Fruit fly (Drosophila melanogaster) whole organism, embryonic: ENCODE data around the gene Tsf1.

Experiments
- Antp ChIP-seq: fragments of 200-800 bp; sonication (Bioruptor generic); optimal IDR thresholded peaks from 3 replicates; lab custom pipeline; 2016; ENCODE audit warnings: missing biosample characterization, missing genetic modification characterization
- Atf6 ChIP-seq: fragments of 200-800 bp; sonication (Bioruptor generic); IDR thresholded peaks from 2 replicates; pipeline ENCODE4 v1.3.6; 2022; ENCODE audit warnings: missing biosample characterization, missing genetic modification characterization
- Bgb ChIP-seq: fragments of 200-800 bp; sonication (Bioruptor generic); IDR thresholded peaks from 2 replicates; pipeline ENCODE4 v1.3.6; 2022; ENCODE audit warnings: missing biosample characterization, missing genetic modification characterization; ENCODE audit not compliant: partially characterized antibody
- CG10979 ChIP-seq: fragments of 200-800 bp; sonication (Bioruptor generic); optimal IDR thresholded peaks from 2 replicates; lab custom pipeline; 2018; ENCODE audit warnings: missing biosample characterization, mild to moderate bottlenecking, missing genetic modification characterization, moderate library complexity
- CG12391 ChIP-seq: fragments of 200-800 bp; sonication (Bioruptor generic); optimal IDR thresholded peaks from 3 replicates; lab custom pipeline; 2018; ENCODE audit warnings: missing biosample characterization, mild to moderate bottlenecking, missing genetic modification characterization, moderate library complexity
- CG12659 ChIP-seq: fragments of 200-800 bp; sonication (Bioruptor generic); optimal IDR thresholded peaks from 3 replicates; lab custom pipeline; 2017; ENCODE audit warnings: mild to moderate bottlenecking, missing biosample characterization, missing genetic modification reagents, missing genetic modification characterization
- CG12769 ChIP-seq: fragments of 200-800 bp; sonication (Bioruptor generic); optimal IDR thresholded peaks from 2 replicates; lab custom pipeline; 2019; ENCODE audit warnings: missing biosample characterization, mild to moderate bottlenecking, missing genetic modification characterization, moderate library complexity
- CG17802 ChIP-seq: fragments of 200-800 bp; sonication (Bioruptor generic); optimal IDR thresholded peaks from 2 replicates; lab custom pipeline; 2018; ENCODE audit warnings: missing biosample characterization, mild to moderate bottlenecking, missing genetic modification characterization, moderate library complexity
- CG17912 ChIP-seq: fragments of 200-800 bp; sonication (Bioruptor generic); optimal IDR thresholded peaks from 2 replicates; lab custom pipeline; 2018; ENCODE audit warnings: missing biosample characterization, mild to moderate bottlenecking, missing genetic modification characterization
- CG18764 ChIP-seq: fragments of 200-800 bp; sonication (Bioruptor generic); optimal IDR thresholded peaks from 3 replicates; lab custom pipeline; 2016; ENCODE audit warnings: missing biosample characterization, missing genetic modification characterization
- CG3407 ChIP-seq: fragments of 200-800 bp; sonication (Bioruptor generic); optimal IDR thresholded peaks from 2 replicates; lab custom pipeline; 2018; ENCODE audit warnings: missing biosample characterization, mild to moderate bottlenecking, missing genetic modification characterization
- CG43689 ChIP-seq: fragments of 200-800 bp; sonication (Bioruptor generic); IDR thresholded peaks from 2 replicates; pipeline ENCODE4 v1.3.6; 2022; ENCODE audit warnings: missing biosample characterization, missing genetic modification characterization
- CG4820 ChIP-seq: fragments of 200-800 bp; sonication (Bioruptor generic); optimal IDR thresholded peaks from 3 replicates; lab custom pipeline; 2016; ENCODE audit warnings: missing biosample characterization, missing genetic modification characterization
- CG6175 ChIP-seq: fragments of 200-800 bp; sonication (Bioruptor generic); IDR thresholded peaks from 3 replicates; pipeline ENCODE4 v1.3.6; 2022; ENCODE audit warnings: missing biosample characterization, missing genetic modification characterization
- CG6689 ChIP-seq: fragments of 200-800 bp; sonication (Bioruptor generic); IDR thresholded peaks from 2 replicates; pipeline ENCODE4 v1.3.6; 2022; ENCODE audit warnings: missing biosample characterization, missing genetic modification characterization
- CG7271 ChIP-seq: fragments of 200-800 bp; sonication (Bioruptor generic); optimal IDR thresholded peaks from 2 replicates; lab custom pipeline; 2018; ENCODE audit warnings: missing biosample characterization, mild to moderate bottlenecking, missing genetic modification characterization, moderate library complexity
- CG7372 ChIP-seq: fragments of 200-800 bp; sonication (Bioruptor generic); IDR thresholded peaks from 2 replicates; pipeline ENCODE4 v1.3.6; 2022; ENCODE audit warnings: missing biosample characterization, missing genetic modification characterization
- CG7839 ChIP-seq: fragments of 200-800 bp; sonication (Bioruptor generic); optimal IDR thresholded peaks from 3 replicates; lab custom pipeline; 2018; ENCODE audit warnings: missing biosample characterization, mild to moderate bottlenecking, missing genetic modification characterization, moderate library complexity
- CkIIα-i1 ChIP-seq: fragments of 200-800 bp; sonication (Bioruptor generic); IDR thresholded peaks from 2 replicates; pipeline ENCODE4 v1.3.6; 2022; ENCODE audit warnings: missing biosample characterization, missing genetic modification characterization
- Dref ChIP-seq: fragments of 200-800 bp; sonication (Bioruptor generic); IDR thresholded peaks from 2 replicates; pipeline ENCODE4 v1.3.6; 2022; ENCODE audit warnings: missing biosample characterization, missing genetic modification characterization
- Eip74EF ChIP-seq, 2 experiments: fragments of 200-800 bp in 1 of 2; fragments of >200 bp in 1 of 2; sonication (Bioruptor generic) in 1 of 2; optimal IDR thresholded peaks; 2 replicates each; lab custom pipeline; 2017 to 2019; ENCODE audit warnings: missing biosample characterization in 2 of 2, missing genetic modification characterization in 2 of 2, mild to moderate bottlenecking in 1 of 2, moderate library complexity in 1 of 2
- Ets65A ChIP-seq: fragments of 200-800 bp; sonication (Bioruptor generic); peaks from one replicate; lab custom pipeline; 2016; ENCODE audit warnings: missing biosample characterization, missing genetic modification characterization
- Mad ChIP-seq: fragments of 200-800 bp; sonication (Bioruptor generic); optimal IDR thresholded peaks from 2 replicates; lab custom pipeline; 2016; ENCODE audit warnings: missing biosample characterization, missing genetic modification characterization
- Max ChIP-seq: fragments of 200-800 bp; sonication (Bioruptor generic); optimal IDR thresholded peaks from 2 replicates; lab custom pipeline; 2016; ENCODE audit warnings: missing biosample characterization, mild to moderate bottlenecking, missing genetic modification characterization
- Scr ChIP-seq: fragments of 200-800 bp; sonication (Bioruptor generic); IDR thresholded peaks from 2 replicates; pipeline ENCODE4 v1.3.6; 2022; ENCODE audit warnings: missing biosample characterization, missing genetic modification characterization; ENCODE audit not compliant: partially characterized antibody
- TFAM ChIP-seq: fragments of 200-800 bp; sonication (Bioruptor generic); optimal IDR thresholded peaks from 2 replicates; lab custom pipeline; 2017; ENCODE audit warnings: missing biosample characterization, missing genetic modification characterization, inconsistent platforms
- Taf1 ChIP-seq: fragments of 200-800 bp; sonication (Bioruptor generic); IDR thresholded peaks from 2 replicates; pipeline ENCODE4 v1.3.6; 2022; ENCODE audit warnings: missing biosample characterization, missing genetic modification characterization
- bigmax ChIP-seq: fragments of 200-800 bp; sonication (Bioruptor generic); optimal IDR thresholded peaks from 2 replicates; lab custom pipeline; 2018; ENCODE audit warnings: missing biosample characterization, mild to moderate bottlenecking, missing genetic modification characterization
- cad ChIP-seq: fragments of >200 bp; optimal IDR thresholded peaks from 2 replicates; lab custom pipeline; 2017; ENCODE audit warnings: missing biosample characterization, missing genetic modification characterization
- cas ChIP-seq: fragments of 200-800 bp; sonication (Bioruptor generic); IDR thresholded peaks from 2 replicates; pipeline ENCODE4 v1.3.6; 2022; ENCODE audit warnings: missing biosample characterization, missing genetic modification characterization
- ci ChIP-seq: fragments of 200-800 bp; sonication (Bioruptor generic); IDR thresholded peaks from 3 replicates; pipeline ENCODE4 v1.3.6; 2022; ENCODE audit warnings: missing biosample characterization, missing genetic modification characterization
- crol ChIP-seq: fragments of 200-800 bp; sonication (Bioruptor generic); IDR thresholded peaks from 2 replicates; pipeline ENCODE4 v1.3.6; 2022; ENCODE audit warnings: missing biosample characterization, missing genetic modification characterization
- cwo ChIP-seq: fragments of 200-800 bp; sonication (Bioruptor generic); optimal IDR thresholded peaks from 3 replicates; lab custom pipeline; 2017; ENCODE audit warnings: missing biosample characterization, missing genetic modification characterization, mild to moderate bottlenecking, moderate library complexity, missing genetic modification reagents
- fd3F ChIP-seq: fragments of 200-800 bp; sonication (Bioruptor generic); optimal IDR thresholded peaks from 2 replicates; lab custom pipeline; 2018; ENCODE audit warnings: missing biosample characterization, mild to moderate bottlenecking, missing genetic modification characterization, moderate library complexity
- grau ChIP-seq: fragments of 200-800 bp; optimal IDR thresholded peaks from 3 replicates; lab custom pipeline; 2019; ENCODE audit warnings: missing biosample characterization, mild to moderate bottlenecking, missing genetic modification characterization, moderate library complexity
- ham ChIP-seq: fragments of 200-800 bp; sonication (Bioruptor generic); IDR thresholded peaks from 2 replicates; pipeline ENCODE4 v1.3.6; 2022; ENCODE audit warnings: missing biosample characterization, missing genetic modification characterization
- ken ChIP-seq: fragments of 200-800 bp; sonication (Bioruptor generic); IDR thresholded peaks from 3 replicates; pipeline ENCODE4 v1.3.6; 2022; ENCODE audit warnings: missing biosample characterization, missing genetic modification characterization
- onecut ChIP-seq: fragments of 200-800 bp; sonication (Bioruptor generic); IDR thresholded peaks from 2 replicates; pipeline ENCODE4 v1.3.6; 2022; ENCODE audit warnings: missing biosample characterization, missing genetic modification characterization
- salm ChIP-seq: fragments of 200-800 bp; sonication (Bioruptor generic); optimal IDR thresholded peaks from 2 replicates; lab custom pipeline; 2018; ENCODE audit warnings: missing biosample characterization, mild to moderate bottlenecking, missing genetic modification characterization
- sd ChIP-seq: fragments of 200-800 bp; sonication (Bioruptor generic); optimal IDR thresholded peaks from 3 replicates; lab custom pipeline; 2018; ENCODE audit warnings: missing biosample characterization, mild to moderate bottlenecking, missing genetic modification characterization, moderate library complexity
- sqz ChIP-seq: fragments of 200-800 bp; sonication (Bioruptor generic); optimal IDR thresholded peaks from 3 replicates; lab custom pipeline; 2018; ENCODE audit warnings: missing biosample characterization, mild to moderate bottlenecking, missing genetic modification characterization
- sr ChIP-seq: fragments of 200-800 bp; sonication (Bioruptor generic); IDR thresholded peaks from 3 replicates; pipeline ENCODE4 v1.3.6; 2022; ENCODE audit warnings: missing biosample characterization, missing genetic modification characterization
- toy ChIP-seq: fragments of 200-800 bp; sonication (Bioruptor generic); IDR thresholded peaks from 2 replicates; pipeline ENCODE4 v1.3.6; 2022; ENCODE audit warnings: missing biosample characterization, missing genetic modification characterization
- zen ChIP-seq: fragments of 200-800 bp; sonication (Bioruptor generic); optimal IDR thresholded peaks from 3 replicates; lab custom pipeline; 2018; ENCODE audit warnings: missing biosample characterization, mild to moderate bottlenecking, missing genetic modification characterization, moderate library complexity
- zfh1 ChIP-seq: fragments of 200-800 bp; sonication (Bioruptor generic); IDR thresholded peaks from 3 replicates; pipeline ENCODE4 v1.3.6; 2022; ENCODE audit warnings: missing biosample characterization, missing genetic modification characterization

Gene Tsf1

DNA sequence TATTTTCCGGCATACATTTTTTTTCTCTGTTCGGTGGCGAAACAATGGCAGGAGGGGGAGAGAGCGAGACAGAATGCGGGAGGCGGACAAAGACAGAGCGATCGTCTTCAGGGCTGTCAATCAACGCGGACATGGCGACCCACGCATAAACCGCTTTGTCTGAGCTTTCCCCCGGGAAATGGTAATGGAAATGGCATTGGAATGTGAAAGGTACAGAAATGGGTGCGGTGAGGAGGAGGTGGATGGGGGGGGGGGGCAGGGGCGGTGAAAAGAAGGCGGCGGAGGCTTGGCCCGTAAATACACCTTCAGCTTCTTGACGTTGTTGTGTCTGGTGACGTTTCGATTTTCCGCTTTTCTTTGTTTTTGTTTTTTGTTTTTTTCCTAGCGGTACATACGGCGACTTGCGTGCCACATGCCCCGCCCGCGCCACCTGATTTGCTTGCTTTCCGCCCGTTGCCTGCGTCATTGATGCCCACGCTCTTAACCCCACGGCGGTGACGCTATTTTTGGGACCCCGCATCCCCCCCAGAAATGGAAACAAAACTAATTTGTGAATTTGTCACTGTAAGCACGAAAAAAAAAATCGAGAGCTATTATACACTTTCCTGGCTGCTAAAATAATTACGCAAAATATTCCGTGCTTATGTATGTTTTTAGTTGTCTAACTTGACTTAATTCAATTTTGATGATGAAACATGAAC is 22.7 kb upstream of the Tsf1 start:
- TF ChIP-seq CG6689 (GFP tag; lab: Robert Waterston, UW) (no peak), CG17912 (GFP tag; lab: Kevin White, UChicago) (no peak), Ets65A (GFP tag; lab: Kevin White, UChicago) (peak; percentile 77), Taf1 (GFP tag; lab: Robert Waterston, UW) (no peak), ham (no peak), CG6175 (GFP tag; lab: Robert Waterston, UW) (0 out of 3 replicates have a peak, but pooled peaks have one; percentile 49), ken (GFP tag; lab: Robert Waterston, UW) (no peak), CG4820 (GFP tag; lab: Kevin White, UChicago) (no peak), CG12659 (GFP tag; lab: Kevin White, UChicago) (no peak), Max (no peak), CG17802 (no peak), sr (GFP tag; lab: Robert Waterston, UW) (peak; percentile 87), sqz (GFP tag; lab: Kevin White, UChicago) (peak; percentile 12), crol (GFP tag; lab: Robert Waterston, UW) (peak; percentile 59), zfh1 (no peak), CG12769 (tag; lab: Kevin White, UChicago) (peak; percentile 67), TFAM (no peak), CG7839 (tag; lab: Kevin White, UChicago) (no peak), Eip74EF (GFP tag; optimal IDR thresholded peaks at IDR 0.05; lab: Kevin White, UChicago) (no peak), CkIIα-i1 (GFP tag; lab: Robert Waterston, UW) (no peak), Atf6 (no peak), Antp (GFP tag; lab: Kevin White, UChicago) (no peak), ci (GFP tag; lab: Robert Waterston, UW) (0 out of 3 replicates have a peak, but pooled peaks have one; percentile 38), CG43689 (GFP tag; lab: Robert Waterston, UW) (no peak), Bgb (GFP tag; lab: Robert Waterston, UW) (no peak), sd (tag; lab: Kevin White, UChicago) (peak; percentile 58), cas (GFP tag; lab: Robert Waterston, UW) (no peak), Dref (no peak)

- no peak for TF ChIP-seq fd3F
- no peak for TF ChIP-seq onecut (GFP tag; lab: Robert Waterston, UW)
- TF ChIP-seq zen (tag; lab: Kevin White, UChicago) = peak; percentile 2
- TF ChIP-seq salm (tag; lab: Kevin White, UChicago) = no peak
- no peak for TF ChIP-seq Scr
- TF ChIP-seq CG17912 (GFP tag; lab: Kevin White, UChicago) = no peak
- TF ChIP-seq Mad (GFP tag; lab: Kevin White, UChicago) = no peak
- no peak for TF ChIP-seq CG3407 (GFP tag; lab: Kevin White, UChicago)
- TF ChIP-seq toy = no peak
- TF ChIP-seq grau (tag; lab: Kevin White, UChicago) = no peak
- TF ChIP-seq CG7372 = peak; percentile 96
- no peak for TF ChIP-seq cad (GFP tag; lab: Kevin White, UChicago)
- TF ChIP-seq bigmax (GFP tag; lab: Kevin White, UChicago) = no peak
- TF ChIP-seq CG7271 (tag; lab: Kevin White, UChicago) = no peak
- peak; percentile 23 for TF ChIP-seq CG10979 (tag; lab: Kevin White, UChicago)
- TF ChIP-seq CG12391 (tag; lab: Kevin White, UChicago) = no peak
- peak; percentile 31 for TF ChIP-seq cwo
- no peak for TF ChIP-seq CG18764
These were observed 21.9 kb upstream of the Tsf1 start for dm6 chrX:18364999-18365398.
